Worm (Caenorhabditis elegans): ENCODE data around the gene B0302.2.

ce11 chrX:17176677-17177076 is 1.7 kb upstream of the B0302.2 start, which contains the start of gene B0302.4:
- TF ChIP-seq cog-1 (tag; optimal IDR thresholded peaks at IDR 0.05), result no peak
- TF ChIP-seq klf-2 (GFP tag; conservative IDR thresholded peaks at IDR 0.05), result no peak
- TF ChIP-seq ztf-29 (GFP tag; IDR thresholded peaks at IDR 0.05), result no peak
